Fruit fly (Drosophila melanogaster) whole organism, embryonic: Measurements from ENCODE around the gene Charon.

Experiments used
- CG10209 ChIP-seq: fragments of 200-800 bp; sonication (Bioruptor generic); optimal IDR thresholded peaks from 3 replicates; lab custom pipeline; 2017; ENCODE audit warnings: missing biosample characterization, mild to moderate bottlenecking, missing genetic modification characterization, missing genetic modification reagents
- CG10267 ChIP-seq: fragments of 200-800 bp; sonication (Bioruptor generic); optimal IDR thresholded peaks from 2 replicates; lab custom pipeline; 2018; ENCODE audit warnings: missing biosample characterization, mild to moderate bottlenecking, missing genetic modification characterization, moderate library complexity
- CG10321 ChIP-seq: fragments of 200-800 bp; sonication (Bioruptor generic); IDR thresholded peaks from 2 replicates; pipeline ENCODE4 v1.3.6; 2022; ENCODE audit warnings: missing biosample characterization, missing genetic modification characterization
- CG10543 ChIP-seq: fragments of 200-800 bp; sonication (Bioruptor generic); optimal IDR thresholded peaks from 3 replicates; lab custom pipeline; 2017; ENCODE audit warnings: missing biosample characterization, mild to moderate bottlenecking, missing genetic modification characterization, moderate library complexity
- CG10959 ChIP-seq: fragments of 200-800 bp; sonication (Bioruptor generic); IDR thresholded peaks from 2 replicates; pipeline ENCODE4 v1.3.6; 2022; ENCODE audit warnings: missing biosample characterization, missing genetic modification characterization
- CG12155 ChIP-seq: fragments of 200-800 bp; sonication (Bioruptor generic); optimal IDR thresholded peaks from 3 replicates; lab custom pipeline; 2016; ENCODE audit warnings: missing biosample characterization, missing genetic modification characterization
- CG12299 ChIP-seq: fragments of 200-800 bp; sonication (Bioruptor generic); optimal IDR thresholded peaks from 2 replicates; lab custom pipeline; 2018; ENCODE audit warnings: missing biosample characterization, mild to moderate bottlenecking, missing genetic modification characterization
- CG15269 ChIP-seq: fragments of 200-800 bp; sonication (Bioruptor generic); optimal IDR thresholded peaks from 2 replicates; lab custom pipeline; 2018; ENCODE audit warnings: missing biosample characterization, mild to moderate bottlenecking, missing genetic modification characterization, moderate library complexity
- CG1529 ChIP-seq: fragments of 200-800 bp; sonication (Bioruptor generic); optimal IDR thresholded peaks from 3 replicates; lab custom pipeline; 2018; ENCODE audit warnings: missing biosample characterization, missing genetic modification characterization
- CG16813 ChIP-seq: fragments of 200-800 bp; sonication (Bioruptor generic); IDR thresholded peaks from 3 replicates; pipeline ENCODE4 v1.3.6; 2022; ENCODE audit warnings: missing biosample characterization, missing genetic modification characterization; ENCODE audit not compliant: partially characterized antibody
- CG17829 ChIP-seq: fragments of 200-800 bp; optimal IDR thresholded peaks from 2 replicates; lab custom pipeline; 2019; ENCODE audit warnings: missing biosample characterization, mild to moderate bottlenecking, missing genetic modification characterization, moderate library complexity
- CG1792 ChIP-seq: fragments of 200-800 bp; sonication (Bioruptor generic); optimal IDR thresholded peaks from 2 replicates; lab custom pipeline; 2016; ENCODE audit warnings: missing biosample characterization, missing genetic modification characterization
- CG2116 ChIP-seq: fragments of 200-800 bp; sonication (Bioruptor generic); optimal IDR thresholded peaks from 3 replicates; lab custom pipeline; 2018; ENCODE audit warnings: missing biosample characterization, mild to moderate bottlenecking, missing genetic modification characterization
- CG2120 ChIP-seq: fragments of 200-800 bp; sonication (Bioruptor generic); optimal IDR thresholded peaks from 3 replicates; lab custom pipeline; 2016; ENCODE audit warnings: missing biosample characterization, missing genetic modification characterization
- CG30431 ChIP-seq: fragments of 200-800 bp; sonication (Bioruptor generic); optimal IDR thresholded peaks from 2 replicates; lab custom pipeline; 2017; ENCODE audit warnings: missing biosample characterization, missing genetic modification characterization
- CG31388 ChIP-seq: fragments of 200-800 bp; sonication (Bioruptor generic); optimal IDR thresholded peaks from 2 replicates; lab custom pipeline; 2016; ENCODE audit warnings: missing biosample characterization, missing genetic modification characterization
- CG3281 ChIP-seq: fragments of 200-800 bp; sonication (Bioruptor generic); optimal IDR thresholded peaks from 3 replicates; lab custom pipeline; 2017; ENCODE audit warnings: missing biosample characterization, mild to moderate bottlenecking, missing genetic modification characterization
- CG4854 ChIP-seq: fragments of 200-800 bp; sonication (Bioruptor generic); optimal IDR thresholded peaks from 2 replicates; lab custom pipeline; 2016; ENCODE audit warnings: missing biosample characterization, missing genetic modification characterization, inconsistent platforms
- CG6683 ChIP-seq: fragments of 200-800 bp; sonication (Bioruptor generic); optimal IDR thresholded peaks from 2 replicates; lab custom pipeline; 2017; ENCODE audit warnings: missing biosample characterization, mild to moderate bottlenecking, missing genetic modification characterization, missing genetic modification reagents
- CG6765 ChIP-seq: fragments of 200-800 bp; sonication (Bioruptor generic); optimal IDR thresholded peaks from 3 replicates; lab custom pipeline; 2017; ENCODE audit warnings: missing biosample characterization, mild to moderate bottlenecking, missing genetic modification characterization
- CG6791 ChIP-seq: fragments of 200-800 bp; sonication (Bioruptor generic); IDR thresholded peaks from 3 replicates; pipeline ENCODE4 v1.3.6; 2022; ENCODE audit warnings: missing biosample characterization, missing genetic modification characterization; ENCODE audit not compliant: partially characterized antibody
- CG7372 ChIP-seq: fragments of 200-800 bp; sonication (Bioruptor generic); IDR thresholded peaks from 2 replicates; pipeline ENCODE4 v1.3.6; 2022; ENCODE audit warnings: missing biosample characterization, missing genetic modification characterization
- CG8478 ChIP-seq: fragments of >200 bp; optimal IDR thresholded peaks from 2 replicates; lab custom pipeline; 2018
- CG9609 ChIP-seq: fragments of 200-800 bp; sonication (Bioruptor generic); optimal IDR thresholded peaks from 3 replicates; lab custom pipeline; 2016; ENCODE audit warnings: missing biosample characterization, missing genetic modification characterization
- CG9727 ChIP-seq: fragments of 200-800 bp; sonication (Bioruptor generic); optimal IDR thresholded peaks from 3 replicates; lab custom pipeline; 2017; ENCODE audit warnings: missing biosample characterization, mild to moderate bottlenecking, missing genetic modification characterization
- CoRest ChIP-seq: fragments of 200-800 bp; sonication (Bioruptor generic); optimal IDR thresholded peaks from 3 replicates; lab custom pipeline; 2018; ENCODE audit warnings: missing biosample characterization, mild to moderate bottlenecking, missing genetic modification characterization, moderate library complexity
- Ets65A ChIP-seq: fragments of 200-800 bp; sonication (Bioruptor generic); peaks from one replicate; lab custom pipeline; 2016; ENCODE audit warnings: missing biosample characterization, missing genetic modification characterization
- Hsf ChIP-seq: fragments of 200-800 bp; sonication (Bioruptor generic); optimal IDR thresholded peaks from 3 replicates; lab custom pipeline; 2016; ENCODE audit warnings: missing biosample characterization, missing genetic modification characterization
- Mad ChIP-seq: fragments of 200-800 bp; sonication (Bioruptor generic); optimal IDR thresholded peaks from 2 replicates; lab custom pipeline; 2016; ENCODE audit warnings: missing biosample characterization, missing genetic modification characterization
- Meics ChIP-seq: fragments of 200-800 bp; sonication (Bioruptor generic); optimal IDR thresholded peaks from 2 replicates; lab custom pipeline; 2017; ENCODE audit warnings: missing biosample characterization, mild to moderate bottlenecking, missing genetic modification characterization
- Mes4 ChIP-seq: fragments of 200-800 bp; sonication (Bioruptor generic); optimal IDR thresholded peaks from 2 replicates; lab custom pipeline; 2016; ENCODE audit warnings: missing biosample characterization, missing genetic modification characterization
- Ptx1 ChIP-seq: fragments of 200-800 bp; sonication (Bioruptor generic); IDR thresholded peaks from 2 replicates; pipeline ENCODE4 v1.3.6; 2022; ENCODE audit warnings: missing biosample characterization, missing genetic modification characterization
- Rfx ChIP-seq: fragments of 200-800 bp; sonication (Bioruptor generic); IDR thresholded peaks from 2 replicates; pipeline ENCODE4 v1.3.6; 2022; ENCODE audit warnings: missing biosample characterization, missing genetic modification characterization
- al ChIP-seq: fragments of 200-800 bp; sonication (Bioruptor generic); IDR thresholded peaks from 2 replicates; pipeline ENCODE4 v1.3.6; 2022; ENCODE audit warnings: missing biosample characterization, missing genetic modification characterization
- bab2 ChIP-seq: fragments of 200-800 bp; sonication (Bioruptor generic); optimal IDR thresholded peaks from 2 replicates; lab custom pipeline; 2016; ENCODE audit warnings: missing biosample characterization, missing genetic modification characterization
- da ChIP-seq: fragments of 200-800 bp; sonication (Bioruptor generic); optimal IDR thresholded peaks from 2 replicates; lab custom pipeline; 2016; ENCODE audit warnings: missing biosample characterization, missing genetic modification characterization
- eve ChIP-seq, 2 experiments: fragments of >200 bp; optimal IDR thresholded peaks; 2 replicates each; lab custom pipeline; 2017; ENCODE audit warnings: missing biosample characterization in 2 of 2, missing genetic modification characterization in 2 of 2
- ewg ChIP-seq: fragments of 200-800 bp; sonication (Bioruptor generic); optimal IDR thresholded peaks from 3 replicates; lab custom pipeline; 2017; ENCODE audit warnings: mild to moderate bottlenecking, missing biosample characterization, missing genetic modification reagents, missing genetic modification characterization
- fd3F ChIP-seq: fragments of 200-800 bp; sonication (Bioruptor generic); optimal IDR thresholded peaks from 2 replicates; lab custom pipeline; 2018; ENCODE audit warnings: missing biosample characterization, mild to moderate bottlenecking, missing genetic modification characterization, moderate library complexity
- ham ChIP-seq: fragments of 200-800 bp; sonication (Bioruptor generic); IDR thresholded peaks from 2 replicates; pipeline ENCODE4 v1.3.6; 2022; ENCODE audit warnings: missing biosample characterization, missing genetic modification characterization
- mirr ChIP-seq: fragments of 200-800 bp; sonication (Bioruptor generic); optimal IDR thresholded peaks from 3 replicates; lab custom pipeline; 2018; ENCODE audit warnings: missing biosample characterization, mild to moderate bottlenecking, missing genetic modification characterization
- otp ChIP-seq: fragments of 200-800 bp; sonication (Bioruptor generic); IDR thresholded peaks from 3 replicates; pipeline ENCODE4, ENCODE4 v1.3.6; 2022; ENCODE audit warnings: missing biosample characterization, missing genetic modification characterization
- phol ChIP-seq: fragments of 200-800 bp; sonication (Bioruptor generic); optimal IDR thresholded peaks from 3 replicates; lab custom pipeline; 2018; ENCODE audit warnings: missing biosample characterization, mild to moderate bottlenecking, missing genetic modification characterization, moderate library complexity
- sisA ChIP-seq: fragments of 200-800 bp; sonication (Bioruptor generic); IDR thresholded peaks from 2 replicates; pipeline ENCODE4 v1.3.6; 2022; ENCODE audit warnings: missing biosample characterization, missing genetic modification characterization
- sna ChIP-seq: fragments of 200-800 bp; sonication (Bioruptor generic); IDR thresholded peaks from 2 replicates; pipeline ENCODE4 v1.3.6; 2022; ENCODE audit warnings: missing biosample characterization, missing genetic modification characterization; ENCODE audit not compliant: partially characterized antibody
- stwl ChIP-seq: fragments of 200-800 bp; sonication (Bioruptor generic); optimal IDR thresholded peaks from 3 replicates; lab custom pipeline; 2018; ENCODE audit warnings: missing biosample characterization, mild to moderate bottlenecking, missing genetic modification characterization, moderate library complexity
- tgo ChIP-seq: fragments of 200-800 bp; sonication (Bioruptor generic); IDR thresholded peaks from 3 replicates; pipeline ENCODE4 v1.3.6; 2022; ENCODE audit warnings: missing biosample characterization, missing genetic modification characterization
- vfl ChIP-seq: fragments of 200-800 bp; sonication (Bioruptor generic); optimal IDR thresholded peaks from 2 replicates; lab custom pipeline; 2016; ENCODE audit warnings: missing biosample characterization, missing genetic modification characterization
- vvl ChIP-seq: fragments of 200-800 bp; sonication (Bioruptor generic); IDR thresholded peaks from 2 replicates; pipeline ENCODE4 v1.3.6; 2022; ENCODE audit warnings: missing biosample characterization, missing genetic modification characterization
- wek ChIP-seq: fragments of 200-800 bp; sonication (Bioruptor generic); optimal IDR thresholded peaks from 3 replicates; lab custom pipeline; 2018; ENCODE audit warnings: missing biosample characterization, mild to moderate bottlenecking, missing genetic modification characterization, moderate library complexity
- zen ChIP-seq: fragments of 200-800 bp; sonication (Bioruptor generic); optimal IDR thresholded peaks from 3 replicates; lab custom pipeline; 2018; ENCODE audit warnings: missing biosample characterization, mild to moderate bottlenecking, missing genetic modification characterization, moderate library complexity
- zfh2 ChIP-seq: fragments of 200-800 bp; sonication (Bioruptor generic); optimal IDR thresholded peaks from 2 replicates; lab custom pipeline; 2016; ENCODE audit warnings: missing biosample characterization, missing genetic modification characterization

The Charon gene

DNA sequence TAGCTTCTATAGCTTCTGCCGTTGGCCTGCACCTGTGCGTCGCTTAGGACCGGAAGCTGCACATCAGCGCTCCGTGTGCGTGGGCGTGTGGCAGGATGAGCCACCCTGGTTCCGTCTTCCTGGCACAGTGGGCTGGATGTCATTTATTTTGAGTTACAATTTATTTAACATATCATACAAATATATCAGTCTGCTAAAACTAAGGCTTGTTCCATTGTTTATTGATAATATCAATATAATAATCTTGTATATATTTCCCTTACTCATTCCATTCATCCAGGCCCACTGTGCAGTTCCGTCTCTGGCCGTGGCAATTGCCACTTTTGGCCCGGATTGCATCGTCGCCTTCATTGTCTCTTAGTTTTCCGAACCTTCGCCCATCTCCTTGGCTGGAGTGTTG lies 41.9 kb upstream of the Charon start (continued):
- TF ChIP-seq CG9609 (GFP tag; lab: Kevin White, UChicago) (no peak), mirr (GFP tag; lab: Kevin White, UChicago) (no peak), Hsf (GFP tag; lab: Kevin White, UChicago) (peak; percentile 31), ewg (GFP tag; lab: Kevin White, UChicago) (peak; percentile 46), CG2116 (no peak), bab2 (GFP tag; lab: Kevin White, UChicago) (peak; percentile 19), CG30431 (GFP tag; lab: Kevin White, UChicago) (no peak), da (GFP tag; lab: Kevin White, UChicago) (no peak), phol (peak; percentile 49), CG8478 (lab: Kevin White, UChicago) (no peak), CG7372 (GFP tag; lab: Robert Waterston, UW) (no peak), Meics (GFP tag; lab: Kevin White, UChicago) (peak; percentile 48), Ptx1 (GFP tag; lab: Robert Waterston, UW) (peak; percentile 59), CG6765 (no peak), CG6791 (GFP tag; lab: Robert Waterston, UW) (no peak), CG17829 (peak; percentile 13), CG10267 (peak; percentile 16), CG10321 (GFP tag; lab: Robert Waterston, UW) (no peak), eve (GFP tag; optimal IDR thresholded peaks at IDR 0.05; lab: Kevin White, UChicago) (no peak), CG16813 (GFP tag; lab: Robert Waterston, UW) (no peak), CG10209 (peak; percentile 9), zen (tag; lab: Kevin White, UChicago) (no peak), wek (no peak), sisA (GFP tag; lab: Robert Waterston, UW) (peak; percentile 53), Mad (no peak), CoRest (tag; lab: Kevin White, UChicago) (peak; percentile 32), CG31388 (no peak), CG3281 (GFP tag; lab: Kevin White, UChicago) (peak; percentile 22), CG6683 (GFP tag; lab: Kevin White, UChicago) (no peak), fd3F (GFP tag; lab: Kevin White, UChicago) (no peak), Ets65A (peak; percentile 92), Mes4 (no peak), CG1792 (GFP tag; lab: Kevin White, UChicago) (no peak), tgo (GFP tag; lab: Robert Waterston, UW) (peak; percentile 36; the same call in 1 of the 3 replicates), otp (0 out of 3 replicates have a peak, but pooled peaks have one; percentile 47), stwl (tag; lab: Kevin White, UChicago) (no peak), CG9727 (GFP tag; lab: Kevin White, UChicago) (peak; percentile 6), sna (no peak), Rfx (GFP tag; lab: Robert Waterston, UW) (0 out of 2 replicates have a peak, but pooled peaks have one; percentile 36), CG15269 (tag; lab: Kevin White, UChicago) (peak; percentile 50), zfh2 (GFP tag; lab: Kevin White, UChicago) (no peak), al (GFP tag; lab: Robert Waterston, UW) (0 out of 2 replicates have a peak, but pooled peaks have one; percentile 20), CG4854 (GFP tag; lab: Kevin White, UChicago) (no peak), CG2120 (GFP tag; lab: Kevin White, UChicago) (peak; percentile 39), ham (GFP tag; lab: Robert Waterston, UW) (no peak), CG12155 (peak; percentile 3), vfl (GFP tag; lab: Kevin White, UChicago) (no peak), vvl (GFP tag; lab: Robert Waterston, UW) (peak; percentile 79), CG1529 (GFP tag; lab: Kevin White, UChicago) (peak; percentile 18), CG10959 (GFP tag; lab: Robert Waterston, UW) (0 out of 2 replicates have a peak, but pooled peaks have one; percentile 9), CG12299 (no peak), CG10543 (GFP tag; lab: Kevin White, UChicago) (no peak)
